Fruit fly (Drosophila melanogaster): Measurements from ENCODE around the gene Afti.
A peak's percentile ranks its signal among the peaks of the same experiment; 100 is the strongest.

Gene Afti

DNA sequence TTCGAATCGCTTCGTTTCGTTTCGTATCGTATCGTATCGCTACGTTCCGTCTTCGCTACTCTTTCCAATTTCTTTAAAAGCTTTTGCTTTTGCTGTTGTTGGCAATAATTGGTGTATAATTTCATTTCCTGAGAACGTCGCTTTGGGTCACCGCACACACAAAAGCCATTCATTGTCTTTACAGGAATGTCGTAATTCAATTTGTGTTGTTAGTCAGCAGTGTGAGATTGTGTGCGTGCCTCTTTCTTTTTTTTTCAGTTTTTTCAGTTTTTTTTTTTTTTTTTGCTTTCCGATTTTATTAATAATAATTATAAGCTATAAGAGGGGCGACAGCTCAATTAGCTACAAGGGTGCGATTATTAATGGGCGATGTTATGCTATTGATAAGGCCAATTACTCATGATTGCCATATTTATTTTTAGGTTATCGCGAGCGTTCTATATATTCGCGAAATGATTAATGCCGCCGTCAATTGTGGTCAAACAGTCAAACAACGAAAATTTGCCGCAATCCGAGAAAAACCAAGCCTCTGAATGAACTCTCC lies 44.7 kb upstream of the Afti start (continued):
- TF ChIP-seq CG17186 (GFP tag; optimal IDR thresholded peaks at IDR 0.05) (no peak), CG17385 (GFP tag; optimal IDR thresholded peaks at IDR 0.05) (no peak), wdn (GFP tag; IDR thresholded peaks at IDR 0.05) (no peak), Taf1 (GFP tag; IDR thresholded peaks at IDR 0.05) (no peak), chinmo (GFP tag; IDR thresholded peaks at IDR 0.05; ENCODE audit: partially characterized antibody) (0 out of 4 replicates have a peak, but pooled peaks have one; percentile 32), CHES-1-like (GFP tag; optimal IDR thresholded peaks at IDR 0.05) (no peak), Camta (GFP tag; optimal IDR thresholded peaks at IDR 0.05) (no peak), stwl (tag; optimal IDR thresholded peaks at IDR 0.05) (no peak), CG8359 (GFP tag; optimal IDR thresholded peaks at IDR 0.05; ENCODE audit: borderline replicate concordance) (no peak)

DNA sequence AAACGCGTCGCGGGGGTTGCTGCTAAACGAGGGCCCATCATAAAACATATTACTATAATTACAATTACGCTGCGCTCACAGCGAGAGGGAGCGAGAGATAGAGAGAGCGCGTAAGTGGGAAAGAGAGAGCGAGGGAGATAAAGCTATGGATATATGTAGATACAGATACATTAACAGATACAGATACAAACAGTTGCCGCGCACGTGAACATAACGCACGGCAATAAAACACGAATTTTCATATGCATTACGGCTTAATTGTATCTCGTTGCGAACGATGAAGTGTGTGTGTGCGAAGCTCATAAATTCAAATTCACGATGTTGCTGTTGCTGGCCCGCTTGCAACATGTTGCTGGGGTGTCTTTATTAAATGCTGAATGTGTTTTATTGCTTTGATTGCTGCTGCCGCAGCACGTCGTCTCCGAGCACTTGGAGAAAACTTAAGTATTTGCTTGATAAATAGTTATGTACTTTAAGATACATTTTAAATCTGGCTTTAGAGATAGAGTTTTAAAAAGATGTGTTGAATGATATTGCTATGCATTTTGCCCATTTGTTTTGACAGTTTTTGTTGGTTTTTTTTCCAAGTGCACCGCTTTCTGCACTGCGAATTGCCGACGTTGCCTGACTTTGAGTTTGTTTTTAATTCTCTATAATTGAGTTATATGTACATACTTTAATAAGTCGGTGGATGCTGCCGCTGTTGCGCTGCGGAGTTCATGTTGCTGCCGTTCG lies 43.9 kb upstream of the Afti start:
- TF ChIP-seq Doc3 (GFP tag; IDR thresholded peaks at IDR 0.05; ENCODE audit: partially characterized antibody) = no peak
- TF ChIP-seq kay (GFP tag; optimal IDR thresholded peaks at IDR 0.05) = no peak
- TF ChIP-seq gt (GFP tag; IDR thresholded peaks at IDR 0.05) = 0 out of 2 replicates have a peak, but pooled peaks have one; percentile 31
- TF ChIP-seq usp (GFP tag; optimal IDR thresholded peaks at IDR 0.05) = no peak
- peak; percentile 83 for TF ChIP-seq CG7839 (tag; optimal IDR thresholded peaks at IDR 0.05)
- peak; percentile 66 for TF ChIP-seq CG17829 (tag; optimal IDR thresholded peaks at IDR 0.05)
- TF ChIP-seq yki (optimal IDR thresholded peaks at IDR 0.05) = peak; percentile 10
- TF ChIP-seq danr (GFP tag; IDR thresholded peaks at IDR 0.05) = peak; percentile 39; the same call in 1 of the 2 replicates
- peak; percentile 48 for TF ChIP-seq Six4 (GFP tag; optimal IDR thresholded peaks at IDR 0.05)
- 0 out of 2 replicates have a peak, but pooled peaks have one; percentile 17 for TF ChIP-seq klu (GFP tag; IDR thresholded peaks at IDR 0.05)
- TF ChIP-seq pb (GFP tag; optimal IDR thresholded peaks at IDR 0.05) = peak; percentile 39
- no peak for TF ChIP-seq Sry-β (GFP tag; optimal IDR thresholded peaks at IDR 0.05)
- peak; percentile 40 for TF ChIP-seq grau (tag; optimal IDR thresholded peaks at IDR 0.05)
- peak; percentile 68 for TF ChIP-seq CG4820 (GFP tag; optimal IDR thresholded peaks at IDR 0.05)
- peak; percentile 15 for TF ChIP-seq CG6854 (GFP tag; optimal IDR thresholded peaks at IDR 0.05)
- peak; percentile 59 for TF ChIP-seq maf-S (GFP tag; optimal IDR thresholded peaks at IDR 0.05)
- peak; percentile 89 for TF ChIP-seq row (GFP tag; IDR thresholded peaks at IDR 0.05)
- peak; percentile 44 for TF ChIP-seq CG13296 (GFP tag; optimal IDR thresholded peaks at IDR 0.05)
- peak; percentile 79 for TF ChIP-seq CG16863 (GFP tag; optimal IDR thresholded peaks at IDR 0.05)
- peak; percentile 89 for TF ChIP-seq Rfx (GFP tag; IDR thresholded peaks at IDR 0.05)
- TF ChIP-seq ewg (GFP tag; optimal IDR thresholded peaks at IDR 0.05) = peak; percentile 69
- peak; percentile 72 for TF ChIP-seq Dip3 (GFP tag; optimal IDR thresholded peaks at IDR 0.05)
- peak; percentile 75; the same call in 1 of the 2 replicates for TF ChIP-seq Adf1 (GFP tag; IDR thresholded peaks at IDR 0.05)
- TF ChIP-seq pita (GFP tag; optimal IDR thresholded peaks at IDR 0.05) = no peak
- no peak for TF ChIP-seq TFAM (GFP tag; optimal IDR thresholded peaks at IDR 0.05)
- TF ChIP-seq CG4404 (GFP tag; IDR thresholded peaks at IDR 0.05) = 0 out of 2 replicates have a peak, but pooled peaks have one; percentile 25
- no peak for TF ChIP-seq CG7745 (tag; optimal IDR thresholded peaks at IDR 0.05)
- peak; percentile 74 for TF ChIP-seq CG17361 (GFP tag; IDR thresholded peaks at IDR 0.05)
- peak; percentile 98 for TF ChIP-seq sens (GFP tag)
- TF ChIP-seq CG11456 (GFP tag; IDR thresholded peaks at IDR 0.05) = peak; percentile 79
- peak; percentile 84 for TF ChIP-seq CG15269 (tag; optimal IDR thresholded peaks at IDR 0.05)
- peak; percentile 82 for TF ChIP-seq sug (tag; optimal IDR thresholded peaks at IDR 0.05)
- TF ChIP-seq hkb (optimal IDR thresholded peaks at IDR 0.05) = no peak
- TF ChIP-seq hkb (GFP tag; IDR thresholded peaks at IDR 0.05) = peak; percentile 79
- no peak for TF ChIP-seq Scr (GFP tag; IDR thresholded peaks at IDR 0.05; ENCODE audit: partially characterized antibody)
- no peak for TF ChIP-seq Nf-YB (GFP tag; optimal IDR thresholded peaks at IDR 0.05)
- no peak for TF ChIP-seq MTF-1 (GFP tag; optimal IDR thresholded peaks at IDR 0.05; ENCODE audit: borderline replicate concordance)
- TF ChIP-seq Antp (GFP tag; optimal IDR thresholded peaks at IDR 0.05) = peak; percentile 46
- peak; percentile 85 for TF ChIP-seq stc (GFP tag; IDR thresholded peaks at IDR 0.05)
- TF ChIP-seq Hmr (GFP tag; optimal IDR thresholded peaks at IDR 0.05) = peak; percentile 84

All from whole organism, embryonic.